Worm (Caenorhabditis elegans) whole organism, late embryonic: ENCODE results near the gene slc-36.5.

Experiments
- Y22D7AL.16 ChIP-seq: sonication (generic microtip); optimal IDR thresholded peaks from 2 replicates; lab custom pipeline; 2016; ENCODE audit warnings: missing genetic modification characterization, missing compliant biosample characterization
- ceh-18 ChIP-seq: sonication (generic microtip); optimal IDR thresholded peaks from 2 replicates; lab custom pipeline; 2016; ENCODE audit warnings: missing genetic modification characterization, missing compliant biosample characterization
- ets-4 ChIP-seq: sonication (generic microtip); optimal IDR thresholded peaks from 2 replicates; lab custom pipeline; 2016; ENCODE audit warnings: missing genetic modification characterization, missing compliant biosample characterization
- hlh-8 ChIP-seq: sonication (generic microtip); optimal IDR thresholded peaks from 2 replicates; lab custom pipeline; 2016; ENCODE audit warnings: missing genotype, missing genetic modification characterization, missing compliant biosample characterization
- rnt-1 ChIP-seq: sonication (generic microtip); optimal IDR thresholded peaks from 2 replicates; lab custom pipeline; 2016; ENCODE audit warnings: missing genetic modification characterization, missing compliant biosample characterization
- tbx-2 ChIP-seq: sonication (generic microtip); optimal IDR thresholded peaks from 2 replicates; lab custom pipeline; 2016; ENCODE audit warnings: missing genetic modification characterization, missing compliant biosample characterization
- unc-55 ChIP-seq: sonication (generic microtip); optimal IDR thresholded peaks from 2 replicates; lab custom pipeline; 2017; ENCODE audit warnings: missing biosample characterization, missing genetic modification reagents, missing genetic modification characterization

Gene slc-36.5

ce11 chrII:6823233-6823632 lies 53.6 kb downstream of the slc-36.5 start:
- TF ChIP-seq rnt-1 (peak; percentile 25), ceh-18 (tag; lab: Kevin White, UChicago) (peak; percentile 40), ets-4 (tag; lab: Kevin White, UChicago) (no peak), tbx-2 (tag; lab: Kevin White, UChicago) (peak; percentile 25), unc-55 (GFP tag; lab: Kevin White, UChicago) (peak; percentile 99), hlh-8 (tag; lab: Kevin White, UChicago) (peak; percentile 69), Y22D7AL.16 (no peak)
